Worm (Caenorhabditis elegans): ENCODE measurements around the gene C14C6.5.

DNA sequence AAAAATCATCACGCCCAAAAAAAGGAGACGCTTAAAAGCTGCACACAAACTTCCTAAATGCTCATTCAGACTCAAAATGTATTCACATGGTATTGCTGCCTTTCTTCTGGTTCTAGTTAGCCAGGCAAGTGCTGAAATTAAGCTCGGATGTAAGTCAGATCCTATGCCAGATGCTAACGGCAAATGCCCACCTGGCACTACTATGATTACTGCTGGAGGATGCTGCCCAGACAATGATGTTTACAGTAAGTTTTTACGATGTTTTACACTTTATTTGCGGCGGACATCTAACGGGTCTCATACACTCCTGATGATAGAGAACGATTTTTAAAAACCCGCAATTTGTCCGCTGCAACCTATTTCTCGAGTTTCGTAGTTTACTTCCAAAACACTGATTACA lies at the start of gene C14C6.5:
- TF ChIP-seq ceh-43 (GFP tag; optimal IDR thresholded peaks at IDR 0.05) (no peak), unc-62 (GFP tag; optimal IDR thresholded peaks at IDR 0.05) (no peak), hlh-1 (tag; optimal IDR thresholded peaks at IDR 0.05) (no peak)
